Worm (Caenorhabditis elegans): Measurements from ENCODE around the gene C34E10.9.

C34E10.9 gene

DNA sequence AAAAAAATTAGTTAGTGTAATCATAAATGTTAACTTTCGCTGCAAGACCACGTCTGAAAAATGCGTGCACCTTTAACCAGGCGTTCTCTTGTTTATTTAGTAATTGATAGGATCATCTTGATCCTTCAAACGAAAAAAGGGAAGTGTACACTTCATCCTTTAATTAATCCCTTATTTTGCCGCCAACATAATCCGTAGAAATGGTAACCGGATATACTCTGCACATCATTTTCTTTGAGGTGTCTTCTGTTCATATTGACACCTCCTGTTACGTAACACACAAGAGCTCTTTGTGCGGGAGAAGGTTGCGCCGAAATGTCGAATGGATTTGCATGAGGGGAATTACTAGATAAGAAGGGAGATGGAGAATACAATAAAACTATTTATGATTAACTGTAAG lies 14.5 kb downstream of the C34E10.9 start:
- TF ChIP-seq hlh-13 (GFP tag; optimal IDR thresholded peaks at IDR 0.05) = no peak

- TF ChIP-seq F13H6.1 (tag; optimal IDR thresholded peaks at IDR 0.05) = no peak
- TF ChIP-seq elt-4 (tag; optimal IDR thresholded peaks at IDR 0.05) = no peak
- TF ChIP-seq pag-3 (tag; optimal IDR thresholded peaks at IDR 0.05; ENCODE audit: borderline replicate concordance) = no peak
- no peak for TF ChIP-seq ceh-22 (tag; optimal IDR thresholded peaks at IDR 0.05)
- TF ChIP-seq pha-2 (tag; optimal IDR thresholded peaks at IDR 0.05) = no peak
- TF ChIP-seq odd-2 (tag; optimal IDR thresholded peaks at IDR 0.05) = no peak
- TF ChIP-seq ceh-9 (tag; optimal IDR thresholded peaks at IDR 0.05) = no peak
- no peak for TF ChIP-seq unc-86 (tag; optimal IDR thresholded peaks at IDR 0.05)
- no peak for TF ChIP-seq unc-3 (GFP tag; conservative IDR thresholded peaks at IDR 0.05)
- no peak for TF ChIP-seq unc-3 (tag; optimal IDR thresholded peaks at IDR 0.05)
- no peak for TF ChIP-seq ceh-2 (tag; optimal IDR thresholded peaks at IDR 0.05)
Measured at ce11 chrIII:5245067-5245466, 18.1 kb downstream of the C34E10.9 start.

DNA sequence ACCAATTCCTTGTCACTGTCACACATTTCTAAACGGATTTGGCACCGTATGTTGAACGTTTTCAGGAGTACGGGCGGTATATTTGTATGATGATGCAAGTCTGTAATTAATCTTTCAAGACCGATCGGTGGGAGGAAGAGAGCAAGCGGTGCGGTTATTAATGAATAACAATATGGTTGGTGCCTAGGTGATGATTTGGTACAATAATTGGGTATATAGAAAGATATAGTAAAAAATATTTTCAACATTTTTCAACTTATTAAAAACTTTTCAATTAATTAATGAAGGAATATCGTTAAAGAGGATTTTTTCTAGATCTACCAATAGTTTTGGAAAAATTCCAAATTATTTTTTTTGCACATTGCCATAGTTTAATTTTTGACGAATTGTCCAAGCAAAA lies 18.7 kb downstream of the C34E10.9 start, which contains the start of gene cnd-1:
Gene cnd-1 (minus strand): TSS at position 101 of the 400 bp plus-strand sequence.
- TF ChIP-seq hlh-30 (tag; optimal IDR thresholded peaks at IDR 0.05; ENCODE audit: insufficient read depth) = no peak
- TF ChIP-seq C08G9.2 (tag; optimal IDR thresholded peaks at IDR 0.05) = no peak
- TF ChIP-seq tbx-2 (tag; optimal IDR thresholded peaks at IDR 0.05) = no peak
- TF ChIP-seq pat-9 (tag; optimal IDR thresholded peaks at IDR 0.05) = no peak
- no peak for TF ChIP-seq pha-4 (tag; optimal IDR thresholded peaks at IDR 0.05)
- TF ChIP-seq sox-4 (tag; optimal IDR thresholded peaks at IDR 0.05) = no peak

ce11 chrIII:5241854-5242253 lies 21.3 kb downstream of the C34E10.9 start:
- no peak for TF ChIP-seq unc-3 (GFP tag; conservative IDR thresholded peaks at IDR 0.05)
- no peak for TF ChIP-seq unc-3 (tag; optimal IDR thresholded peaks at IDR 0.05)

DNA sequence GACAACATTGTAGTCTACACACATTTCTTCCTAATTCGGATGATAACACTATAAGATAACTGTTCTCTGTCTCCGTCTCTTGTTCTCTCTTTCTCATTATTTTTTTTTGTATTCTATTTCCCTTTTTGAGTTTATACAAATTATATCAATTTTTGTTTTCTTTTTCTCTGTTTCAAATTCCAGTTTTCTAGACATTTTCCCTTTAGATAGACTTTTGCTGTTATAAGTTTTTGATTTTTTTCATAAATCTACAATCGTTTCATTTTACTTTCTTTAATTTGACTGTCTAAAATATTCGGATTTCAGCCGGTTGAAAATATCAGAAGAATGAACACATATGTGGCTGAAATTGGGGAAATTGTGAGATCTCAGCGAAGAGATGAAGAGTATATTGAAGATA lies 27.1 kb downstream of the C34E10.9 start, which contains the start of gene prx-10:
Gene prx-10 (plus strand): TSS at position 301 of the 400 bp plus-strand sequence.
- TF ChIP-seq pag-3 (tag; optimal IDR thresholded peaks at IDR 0.05; ENCODE audit: borderline replicate concordance) (no peak), hlh-8 (tag; optimal IDR thresholded peaks at IDR 0.05) (no peak)

ce11 chrIII:5234312-5234711 lies 28.9 kb downstream of the C34E10.9 start, which contains the start of gene mrps-26:
Gene mrps-26 (plus strand): TSS chrIII:5234612.
- TF ChIP-seq fkh-10 (GFP tag; optimal IDR thresholded peaks at IDR 0.05) = no peak
- no peak for TF ChIP-seq ceh-34 (tag; optimal IDR thresholded peaks at IDR 0.05)
- TF ChIP-seq nhr-11 (tag; optimal IDR thresholded peaks at IDR 0.05) = no peak
- TF ChIP-seq ceh-22 (tag; optimal IDR thresholded peaks at IDR 0.05) = no peak
- TF ChIP-seq ceh-6 (GFP tag; optimal IDR thresholded peaks at IDR 0.05) = no peak
- TF ChIP-seq sox-2 (GFP tag; IDR thresholded peaks at IDR 0.05) = no peak
- no peak for TF ChIP-seq sdc-2 (tag; optimal IDR thresholded peaks at IDR 0.05)
- no peak for TF ChIP-seq odd-2 (tag; optimal IDR thresholded peaks at IDR 0.05)
- TF ChIP-seq ets-4 (tag; optimal IDR thresholded peaks at IDR 0.05) = no peak
- TF ChIP-seq ceh-18 (tag; optimal IDR thresholded peaks at IDR 0.05) = no peak
- TF ChIP-seq pat-9 (tag; optimal IDR thresholded peaks at IDR 0.05) = no peak
- no peak for TF ChIP-seq hlh-13 (GFP tag; optimal IDR thresholded peaks at IDR 0.05)
- no peak for TF ChIP-seq K09A11.1 (tag; optimal IDR thresholded peaks at IDR 0.05; ENCODE audit: insufficient read depth)
- no peak for TF ChIP-seq hlh-30 (tag; optimal IDR thresholded peaks at IDR 0.05; ENCODE audit: insufficient read depth)
- TF ChIP-seq ceh-30 (tag; optimal IDR thresholded peaks at IDR 0.05) = no peak
- no peak for TF ChIP-seq ahr-1 (tag; optimal IDR thresholded peaks at IDR 0.05)

DNA sequence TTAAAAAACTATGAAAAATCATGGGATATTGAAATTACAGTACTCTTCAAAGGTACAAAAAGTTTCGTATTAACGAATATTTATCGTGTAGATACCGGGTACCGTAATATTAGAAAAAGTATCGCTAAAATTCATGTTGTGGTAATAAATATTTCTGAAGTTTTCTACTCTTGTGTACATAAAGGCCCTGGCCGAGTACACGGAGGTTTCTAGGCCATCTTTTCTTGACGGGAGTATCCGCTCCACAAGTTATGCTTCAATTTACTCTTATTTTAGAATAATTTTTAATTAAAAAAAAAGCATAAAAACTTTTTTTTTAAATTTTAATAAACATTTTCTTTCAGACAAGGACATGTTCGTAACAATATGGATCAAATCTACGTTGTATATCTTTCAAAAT lies 30.1 kb downstream of the C34E10.9 start:
- TF ChIP-seq ceh-45 (GFP tag; IDR thresholded peaks at IDR 0.05) = no peak
- no peak for TF ChIP-seq ttx-3 (tag; optimal IDR thresholded peaks at IDR 0.05)
- no peak for TF ChIP-seq sdc-2 (tag; optimal IDR thresholded peaks at IDR 0.05)
- no peak for TF ChIP-seq K09A11.1 (tag; optimal IDR thresholded peaks at IDR 0.05; ENCODE audit: insufficient read depth)
- TF ChIP-seq lim-6 (tag; optimal IDR thresholded peaks at IDR 0.05) = no peak
- TF ChIP-seq Y22D7AL.16 (tag; optimal IDR thresholded peaks at IDR 0.05) = no peak
- TF ChIP-seq ceh-14 (tag; optimal IDR thresholded peaks at IDR 0.05) = no peak
- no peak for TF ChIP-seq ama-1 (optimal IDR thresholded peaks at IDR 0.05)
- no peak for TF ChIP-seq odd-2 (tag; optimal IDR thresholded peaks at IDR 0.05)
- TF ChIP-seq hlh-30 (tag; optimal IDR thresholded peaks at IDR 0.05; ENCODE audit: insufficient read depth) = no peak
- no peak for TF ChIP-seq unc-86 (tag; optimal IDR thresholded peaks at IDR 0.05)
- no peak for TF ChIP-seq pag-3 (tag; optimal IDR thresholded peaks at IDR 0.05; ENCODE audit: borderline replicate concordance)
- no peak for TF ChIP-seq pros-1 (tag; optimal IDR thresholded peaks at IDR 0.05)
- TF ChIP-seq sox-2 (GFP tag; IDR thresholded peaks at IDR 0.05) = no peak
- no peak for TF ChIP-seq C08G9.2 (tag; optimal IDR thresholded peaks at IDR 0.05)
- no peak for TF ChIP-seq ztf-16 (tag; optimal IDR thresholded peaks at IDR 0.05)
- no peak for TF ChIP-seq eyg-1 (tag; optimal IDR thresholded peaks at IDR 0.05)
- no peak for TF ChIP-seq tbx-7 (tag; optimal IDR thresholded peaks at IDR 0.05)
- TF ChIP-seq hlh-15 (tag; optimal IDR thresholded peaks at IDR 0.05) = no peak
